Fruit fly (Drosophila melanogaster): ENCODE results near the gene CG12278.

DNA sequence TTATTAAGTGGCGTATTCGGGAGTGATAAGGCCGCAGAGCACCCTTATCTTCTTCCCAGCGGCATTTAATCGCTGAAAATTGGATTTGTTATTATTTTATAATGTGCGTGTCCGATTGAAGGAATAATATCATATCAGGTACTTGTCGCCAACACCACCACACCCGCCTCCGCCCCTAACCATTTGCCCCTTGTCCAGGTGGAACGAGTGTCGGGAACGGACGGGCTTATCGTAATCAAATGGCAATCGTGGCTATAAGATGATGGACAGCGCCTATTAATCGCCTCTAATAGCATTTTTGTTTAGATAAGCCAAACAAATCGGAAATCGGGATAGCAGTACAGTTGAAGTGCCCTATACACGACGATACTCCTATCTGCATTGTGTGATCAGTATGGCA, 34.3 kb downstream of the CG12278 start:
- TF ChIP-seq Myc (optimal IDR thresholded peaks at IDR 0.05) (no peak), jim (GFP tag; optimal IDR thresholded peaks at IDR 0.05) (no peak), Hr83 (GFP tag; optimal IDR thresholded peaks at IDR 0.05; ENCODE audit: poor library complexity, severe bottlenecking) (no peak), CrebA (GFP tag; optimal IDR thresholded peaks at IDR 0.05; ENCODE audit: borderline replicate concordance) (no peak)
